Fruit fly (Drosophila melanogaster): ENCODE measurements around the gene pck.

Gene pck

dm6 chrX:1478276-1479122, 8.0 kb downstream of the pck start, which contains the start of gene rush:
Gene rush, plus strand, starts transcription at chrX:1478552.
- TF ChIP-seq Rel (GFP tag; optimal IDR thresholded peaks at IDR 0.05): no peak
- peak; percentile 31 for TF ChIP-seq Rel (tag; optimal IDR thresholded peaks at IDR 0.05)
- TF ChIP-seq Dfd (GFP tag; optimal IDR thresholded peaks at IDR 0.05): no peak
- TF ChIP-seq lola (GFP tag; optimal IDR thresholded peaks at IDR 0.05): no peak
- peak; percentile 9 for TF ChIP-seq Hr83 (GFP tag; optimal IDR thresholded peaks at IDR 0.05; ENCODE audit: poor library complexity, severe bottlenecking)
- no peak for TF ChIP-seq brk (GFP tag; optimal IDR thresholded peaks at IDR 0.05)
- TF ChIP-seq CG9705 (GFP tag; optimal IDR thresholded peaks at IDR 0.05): peak; percentile 29
- TF ChIP-seq GATAd (GFP tag; optimal IDR thresholded peaks at IDR 0.05): no peak
- no peak for TF ChIP-seq Abd-B (GFP tag; optimal IDR thresholded peaks at IDR 0.05)
- TF ChIP-seq HLH106 (tag; optimal IDR thresholded peaks at IDR 0.05): peak; percentile 45
- no peak for TF ChIP-seq CG32264 (GFP tag; optimal IDR thresholded peaks at IDR 0.05)
- no peak for TF ChIP-seq usp (GFP tag; optimal IDR thresholded peaks at IDR 0.05)
- TF ChIP-seq Hr78 (GFP tag; optimal IDR thresholded peaks at IDR 0.05): no peak
- TF ChIP-seq rgr (GFP tag; optimal IDR thresholded peaks at IDR 0.05): peak; percentile 42
- no peak for TF ChIP-seq dl (GFP tag; optimal IDR thresholded peaks at IDR 0.05; ENCODE audit: insufficient read depth in 1 of 2, partially characterized antibody in 2 of 2)
- no peak for TF ChIP-seq sage (GFP tag; optimal IDR thresholded peaks at IDR 0.05)
- no peak for TF ChIP-seq psq (GFP tag; optimal IDR thresholded peaks at IDR 0.05)
- TF ChIP-seq Jra (GFP tag; optimal IDR thresholded peaks at IDR 0.05): peak; percentile 13
- TF ChIP-seq N (GFP tag; optimal IDR thresholded peaks at IDR 0.05): no peak
- TF ChIP-seq dsf (GFP tag; optimal IDR thresholded peaks at IDR 0.05; ENCODE audit: borderline replicate concordance): no peak
- TF ChIP-seq Myc (optimal IDR thresholded peaks at IDR 0.05): no peak
- peak; percentile 21 for TF ChIP-seq h (GFP tag; optimal IDR thresholded peaks at IDR 0.05)
- peak; percentile 31 for TF ChIP-seq ey (GFP tag; optimal IDR thresholded peaks at IDR 0.05)
- no peak for TF ChIP-seq pan (optimal IDR thresholded peaks at IDR 0.05)
- no peak for TF ChIP-seq Dif (GFP tag; optimal IDR thresholded peaks at IDR 0.05; ENCODE audit: partially characterized antibody)
- no peak for TF ChIP-seq woc (GFP tag; optimal IDR thresholded peaks at IDR 0.05)
- peak; percentile 28 for TF ChIP-seq Sp1 (GFP tag; optimal IDR thresholded peaks at IDR 0.05)
- TF ChIP-seq foxo (GFP tag; optimal IDR thresholded peaks at IDR 0.05): peak in 1 of 2 experiments; percentile 57
- TF ChIP-seq Vsx2 (GFP tag; optimal IDR thresholded peaks at IDR 0.05; ENCODE audit: partially characterized antibody): no peak
- peak; percentile 23 for TF ChIP-seq br (GFP tag; optimal IDR thresholded peaks at IDR 0.05)
- no peak for TF ChIP-seq Hnf4 (GFP tag; optimal IDR thresholded peaks at IDR 0.05)
- peak; percentile 42 for TF ChIP-seq fru (GFP tag; optimal IDR thresholded peaks at IDR 0.05)
- TF ChIP-seq Mio (GFP tag; optimal IDR thresholded peaks at IDR 0.05): no peak
- TF ChIP-seq jim (GFP tag; optimal IDR thresholded peaks at IDR 0.05): no peak
- no peak for TF ChIP-seq CrebA (GFP tag; optimal IDR thresholded peaks at IDR 0.05; ENCODE audit: borderline replicate concordance)
- no peak for TF ChIP-seq sv (GFP tag; optimal IDR thresholded peaks at IDR 0.05)
- TF ChIP-seq dmrt93B (GFP tag; optimal IDR thresholded peaks at IDR 0.05): no peak
- TF ChIP-seq tai (GFP tag; optimal IDR thresholded peaks at IDR 0.05): no peak
- no peak for TF ChIP-seq OdsH (GFP tag; optimal IDR thresholded peaks at IDR 0.05)

DNA sequence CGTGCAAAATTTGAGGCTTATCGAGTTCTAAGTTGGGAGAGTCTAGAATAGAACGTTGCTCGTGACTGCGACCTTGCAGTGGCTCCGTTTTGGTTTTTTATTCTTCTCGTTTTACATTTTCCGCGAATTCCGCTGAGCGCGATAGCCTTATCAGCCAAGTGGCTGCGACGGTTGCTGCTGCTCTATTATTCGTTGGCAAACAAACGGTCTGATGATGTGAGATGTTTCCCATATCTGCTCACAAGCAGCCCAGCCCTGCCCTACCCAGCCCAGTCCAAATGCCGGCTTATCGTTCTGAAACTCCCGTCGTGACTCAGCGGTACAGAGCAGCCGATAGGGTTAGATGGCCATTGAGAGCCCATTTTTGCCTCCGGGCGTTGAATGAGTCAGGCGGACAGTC, 10.0 kb downstream of the pck start:
- TF ChIP-seq Rel (GFP tag; optimal IDR thresholded peaks at IDR 0.05): no peak
- TF ChIP-seq Rel (tag; optimal IDR thresholded peaks at IDR 0.05): peak; percentile 33
- no peak for TF ChIP-seq Hr78 (GFP tag; optimal IDR thresholded peaks at IDR 0.05)

Measured in whole organism, wandering third instar larva.